Fruit fly (Drosophila melanogaster) whole organism, prepupa: Measurements from ENCODE around the gene CG8870.

Experiments used
- Blimp-1 ChIP-seq: fragments of 200-800 bp; sonication (Bioruptor generic); optimal IDR thresholded peaks from 3 replicates; lab custom pipeline; 2017; ENCODE audit warnings: missing biosample characterization, missing genetic modification characterization, mild to moderate bottlenecking, moderate library complexity, missing genetic modification reagents
- CG10631 ChIP-seq: fragments of 200-800 bp; sonication (Bioruptor generic); optimal IDR thresholded peaks from 2 replicates; lab custom pipeline; 2016; ENCODE audit warnings: missing biosample characterization, missing genetic modification characterization
- CG10669 ChIP-seq: fragments of 200-800 bp; sonication (Bioruptor generic); optimal IDR thresholded peaks from 3 replicates; lab custom pipeline; 2018; ENCODE audit warnings: missing biosample characterization, mild to moderate bottlenecking, missing genetic modification characterization, moderate library complexity
- CG11294 ChIP-seq: fragments of 200-800 bp; sonication (Bioruptor generic); IDR thresholded peaks from 2 replicates; pipeline ENCODE4 v1.3.6; 2022; ENCODE audit warnings: missing biosample characterization, missing genetic modification characterization
- CG11762 ChIP-seq: fragments of 200-800 bp; sonication (Bioruptor generic); optimal IDR thresholded peaks from 3 replicates; lab custom pipeline; 2016; ENCODE audit warnings: missing biosample characterization, missing genetic modification characterization; ENCODE audit not compliant: insufficient read depth
- CG11902 ChIP-seq: fragments of 200-800 bp; sonication (Bioruptor generic); optimal IDR thresholded peaks from 3 replicates; lab custom pipeline; 2016; ENCODE audit warnings: missing biosample characterization, missing genetic modification characterization
- CG15336 ChIP-seq: fragments of 200-800 bp; sonication (Bioruptor generic); IDR thresholded peaks from 2 replicates; pipeline ENCODE4 v1.3.6; 2022; ENCODE audit warnings: missing biosample characterization, missing genetic modification characterization
- CG1621 ChIP-seq: fragments of 200-800 bp; sonication (Bioruptor generic); optimal IDR thresholded peaks from 3 replicates; lab custom pipeline; 2018; ENCODE audit warnings: missing biosample characterization, mild to moderate bottlenecking, missing genetic modification characterization
- CG3032 ChIP-seq: fragments of 200-800 bp; optimal IDR thresholded peaks from 2 replicates; lab custom pipeline; 2019; ENCODE audit warnings: missing biosample characterization, mild to moderate bottlenecking, missing genetic modification characterization, moderate library complexity
- CG31627 ChIP-seq: fragments of 200-800 bp; sonication (Bioruptor generic); optimal IDR thresholded peaks from 3 replicates; lab custom pipeline; 2016; ENCODE audit warnings: missing biosample characterization, missing genetic modification characterization
- CG32006 ChIP-seq: fragments of 200-800 bp; sonication (Bioruptor generic); optimal IDR thresholded peaks from 3 replicates; lab custom pipeline; 2017; ENCODE audit warnings: missing biosample characterization, mild to moderate bottlenecking, missing genetic modification characterization
- CG34406 ChIP-seq: fragments of 200-800 bp; sonication (Bioruptor generic); optimal IDR thresholded peaks from 3 replicates; lab custom pipeline; 2016; ENCODE audit warnings: missing biosample characterization, missing genetic modification characterization
- CG3919 ChIP-seq: fragments of 200-800 bp; sonication (Bioruptor generic); optimal IDR thresholded peaks from 3 replicates; lab custom pipeline; 2016; ENCODE audit warnings: missing biosample characterization, missing genetic modification characterization
- CG6163 ChIP-seq: fragments of 200-800 bp; sonication (Bioruptor generic); IDR thresholded peaks from 3 replicates; pipeline ENCODE4 v1.3.6; 2022; ENCODE audit warnings: missing biosample characterization, missing genetic modification characterization
- CG6276 ChIP-seq: fragments of 200-800 bp; sonication (Bioruptor generic); optimal IDR thresholded peaks from 2 replicates; lab custom pipeline; 2017; ENCODE audit warnings: missing biosample characterization, mild to moderate bottlenecking, missing genetic modification characterization
- CG6792 ChIP-seq: fragments of 200-800 bp; sonication (Bioruptor generic); optimal IDR thresholded peaks from 3 replicates; lab custom pipeline; 2016; ENCODE audit warnings: missing biosample characterization, missing genetic modification characterization
- CG6808 ChIP-seq: fragments of 200-800 bp; sonication (Bioruptor generic); optimal IDR thresholded peaks from 3 replicates; lab custom pipeline; 2017; ENCODE audit warnings: missing biosample characterization, missing genetic modification characterization, mild to moderate bottlenecking, moderate library complexity, missing genetic modification reagents
- CG6854 ChIP-seq: fragments of 200-800 bp; sonication (Bioruptor generic); optimal IDR thresholded peaks from 2 replicates; lab custom pipeline; 2017; ENCODE audit warnings: missing biosample characterization, mild to moderate bottlenecking, missing genetic modification characterization
- CG7368 ChIP-seq: fragments of 200-800 bp; sonication (Bioruptor generic); optimal IDR thresholded peaks from 3 replicates; lab custom pipeline; 2016; ENCODE audit warnings: missing biosample characterization, missing genetic modification characterization
- CG8119 ChIP-seq: fragments of 200-800 bp; sonication (Bioruptor generic); IDR thresholded peaks from 3 replicates; pipeline ENCODE4 v1.3.6; 2022; ENCODE audit warnings: missing biosample characterization, missing genetic modification characterization
- CG8319 ChIP-seq: fragments of 200-800 bp; sonication (Bioruptor generic); optimal IDR thresholded peaks from 3 replicates; lab custom pipeline; 2016; ENCODE audit warnings: missing biosample characterization, missing genetic modification characterization
- CG8632 ChIP-seq: fragments of 200-800 bp; sonication (Bioruptor generic); optimal IDR thresholded peaks from 3 replicates; lab custom pipeline; 2016; ENCODE audit warnings: missing biosample characterization, missing genetic modification characterization
- CG9139 ChIP-seq: fragments of 200-800 bp; sonication (Bioruptor generic); optimal IDR thresholded peaks from 3 replicates; lab custom pipeline; 2017; ENCODE audit warnings: missing biosample characterization, mild to moderate bottlenecking, missing genetic modification characterization
- Eip75B ChIP-seq: fragments of 200-800 bp; sonication (Bioruptor generic); optimal IDR thresholded peaks from 3 replicates; lab custom pipeline; 2016; ENCODE audit warnings: missing biosample characterization, missing genetic modification characterization
- Eip78C ChIP-seq: fragments of 200-800 bp; sonication (Bioruptor generic); peaks from one replicate; lab custom pipeline; 2016; ENCODE audit warnings: missing biosample characterization, missing genetic modification characterization
- Eip93F ChIP-seq: fragments of 200-800 bp; sonication (Bioruptor generic); optimal IDR thresholded peaks from 2 replicates; lab custom pipeline; 2016; ENCODE audit warnings: missing biosample characterization, mild to moderate bottlenecking, missing genetic modification characterization
- Ets21C ChIP-seq: fragments of 200-800 bp; sonication (Bioruptor generic); optimal IDR thresholded peaks from 3 replicates; lab custom pipeline; 2016; ENCODE audit warnings: missing biosample characterization, missing genetic modification characterization
- Ets96B ChIP-seq: fragments of 200-800 bp; optimal IDR thresholded peaks from 2 replicates; lab custom pipeline; 2019; ENCODE audit warnings: missing biosample characterization, mild to moderate bottlenecking, missing genetic modification characterization, moderate library complexity
- Gug ChIP-seq: fragments of 200-800 bp; sonication (Bioruptor generic); IDR thresholded peaks from 2 replicates; pipeline ENCODE4 v1.3.6; 2022; ENCODE audit warnings: missing biosample characterization, missing genetic modification characterization
- Hr38 ChIP-seq: sonication (Bioruptor generic); optimal IDR thresholded peaks from 2 replicates; lab custom pipeline; 2016; ENCODE audit warnings: missing biosample characterization, missing genetic modification characterization
- Hr4 ChIP-seq: fragments of 200-800 bp; sonication (Bioruptor generic); optimal IDR thresholded peaks from 3 replicates; lab custom pipeline; 2016; ENCODE audit warnings: missing biosample characterization, missing genetic modification characterization
- Lpt ChIP-seq: fragments of 200-800 bp; sonication (Bioruptor generic); optimal IDR thresholded peaks from 3 replicates; lab custom pipeline; 2016; ENCODE audit warnings: missing biosample characterization, missing genetic modification characterization
- OdsH ChIP-seq: fragments of 200-800 bp; sonication (Bioruptor generic); optimal IDR thresholded peaks from 3 replicates; lab custom pipeline; 2016; ENCODE audit warnings: missing biosample characterization, missing genetic modification characterization
- Sox102F ChIP-seq: fragments of 200-800 bp; sonication (Bioruptor generic); optimal IDR thresholded peaks from 2 replicates; lab custom pipeline; 2016; ENCODE audit warnings: missing biosample characterization, mild to moderate bottlenecking, missing genetic modification characterization
- Sox14 ChIP-seq: fragments of 200-800 bp; sonication (Bioruptor generic); optimal IDR thresholded peaks from 3 replicates; lab custom pipeline; 2016; ENCODE audit warnings: missing biosample characterization, missing genetic modification characterization
- Sox15 ChIP-seq: fragments of 200-800 bp; sonication (Bioruptor generic); optimal IDR thresholded peaks from 3 replicates; lab custom pipeline; 2016; ENCODE audit warnings: missing biosample characterization, missing genetic modification characterization
- achi ChIP-seq: fragments of 200-800 bp; sonication (Bioruptor generic); optimal IDR thresholded peaks from 3 replicates; lab custom pipeline; 2016; ENCODE audit warnings: missing biosample characterization, missing genetic modification characterization
- acj6 ChIP-seq: fragments of 200-800 bp; sonication (Bioruptor generic); optimal IDR thresholded peaks from 3 replicates; lab custom pipeline; 2016; ENCODE audit warnings: missing biosample characterization, missing genetic modification characterization
- dac ChIP-seq: fragments of 200-800 bp; sonication (Bioruptor generic); optimal IDR thresholded peaks from 2 replicates; lab custom pipeline; 2017; ENCODE audit warnings: missing biosample characterization, mild to moderate bottlenecking, missing genetic modification characterization
- dsx ChIP-seq: fragments of 200-800 bp; optimal IDR thresholded peaks from 3 replicates; lab custom pipeline; 2019; ENCODE audit warnings: missing biosample characterization, mild to moderate bottlenecking, missing genetic modification characterization, moderate library complexity; ENCODE audit not compliant: poor library complexity, severe bottlenecking
- eg ChIP-seq: fragments of 200-800 bp; sonication (Bioruptor generic); IDR thresholded peaks from 3 replicates; pipeline ENCODE4 v1.3.6; 2022; ENCODE audit warnings: missing biosample characterization, missing genetic modification characterization
- fd59A ChIP-seq: fragments of 200-800 bp; sonication (Bioruptor generic); optimal IDR thresholded peaks from 2 replicates; lab custom pipeline; 2017; ENCODE audit warnings: missing biosample characterization, mild to moderate bottlenecking, missing genetic modification characterization, missing genetic modification reagents
- fd85E ChIP-seq: fragments of 200-800 bp; sonication (Bioruptor generic); optimal IDR thresholded peaks from 3 replicates; lab custom pipeline; 2016; ENCODE audit warnings: missing biosample characterization, missing genetic modification characterization
- fkh ChIP-seq: fragments of 200-800 bp; sonication (Bioruptor generic); optimal IDR thresholded peaks from 3 replicates; lab custom pipeline; 2017; ENCODE audit warnings: missing biosample characterization, mild to moderate bottlenecking, missing genetic modification characterization, moderate library complexity
- lz ChIP-seq: fragments of 200-800 bp; sonication (Bioruptor generic); optimal IDR thresholded peaks from 3 replicates; lab custom pipeline; 2016; ENCODE audit warnings: missing biosample characterization, missing genetic modification characterization
- pdm3 ChIP-seq: fragments of 200-800 bp; sonication (Bioruptor generic); optimal IDR thresholded peaks from 3 replicates; lab custom pipeline; 2016; ENCODE audit warnings: missing biosample characterization, missing genetic modification characterization
- ss ChIP-seq, 2 experiments: fragments of 200-800 bp; sonication (Bioruptor generic); optimal IDR thresholded peaks; 2 replicates in 1 of 2; 3 replicates in 1 of 2; lab custom pipeline; 2017 to 2018; ENCODE audit warnings: mild to moderate bottlenecking in 2 of 2, missing biosample characterization in 2 of 2, missing genetic modification characterization in 2 of 2, moderate library complexity in 1 of 2
- svp ChIP-seq: fragments of 200-800 bp; sonication (Bioruptor generic); peaks from one replicate; lab custom pipeline; 2016; ENCODE audit warnings: missing biosample characterization, missing genetic modification characterization
- vri ChIP-seq: fragments of 200-800 bp; sonication (Bioruptor generic); optimal IDR thresholded peaks from 3 replicates; lab custom pipeline; 2016; ENCODE audit warnings: missing biosample characterization, mild to moderate bottlenecking, missing genetic modification characterization

The CG8870 gene

dm6 chr3R:13364175-13365174, 15.2 kb upstream of the CG8870 start, which contains the start of gene Dic1:
TSS of gene Dic1 (plus strand) at chr3R:13364938.
- TF ChIP-seq CG31627 (GFP tag; lab: Kevin White, UChicago) (peak; percentile 96), Eip93F (GFP tag; lab: Kevin White, UChicago) (peak; percentile 89), Sox15 (peak; percentile 96), CG34406 (GFP tag; lab: Kevin White, UChicago) (peak; percentile 98), OdsH (GFP tag; lab: Kevin White, UChicago) (peak; percentile 98), CG8319 (GFP tag; lab: Kevin White, UChicago) (peak; percentile 97), CG8632 (peak; percentile 98), vri (GFP tag; lab: Kevin White, UChicago) (peak; percentile 87), acj6 (GFP tag; lab: Kevin White, UChicago) (peak; percentile 98), CG3919 (GFP tag; lab: Kevin White, UChicago) (peak; percentile 98), CG32006 (GFP tag; lab: Kevin White, UChicago) (peak; percentile 99), Hr38 (GFP tag; lab: Kevin White, UChicago) (peak; percentile 26), achi (GFP tag; lab: Kevin White, UChicago) (peak; percentile 97), Lpt (GFP tag; lab: Kevin White, UChicago) (peak; percentile 98), Gug (GFP tag; lab: Robert Waterston, UW) (peak; percentile 87), Eip78C (peak; percentile 100), CG11762 (peak; percentile 98), CG6854 (peak; percentile 96), Hr4 (GFP tag; lab: Kevin White, UChicago) (peak; percentile 98), Sox102F (GFP tag; lab: Kevin White, UChicago) (peak; percentile 97), CG8119 (peak; percentile 96), CG6808 (peak; percentile 95), Eip75B (GFP tag; lab: Kevin White, UChicago) (peak; percentile 97), fkh (GFP tag; lab: Kevin White, UChicago) (peak; percentile 66), CG1621 (tag; lab: Kevin White, UChicago) (peak; percentile 79), CG6276 (GFP tag; lab: Kevin White, UChicago) (peak; percentile 98), CG9139 (peak; percentile 90), svp (GFP tag; lab: Kevin White, UChicago) (peak; percentile 100), dac (peak; percentile 95), pdm3 (GFP tag; lab: Kevin White, UChicago) (peak; percentile 97), dsx (GFP tag; lab: Kevin White, UChicago) (peak; percentile 85), CG10669 (GFP tag; lab: Kevin White, UChicago) (peak; percentile 96), CG7368 (GFP tag; lab: Kevin White, UChicago) (peak; percentile 92), Ets96B (tag; lab: Kevin White, UChicago) (peak; percentile 95), CG6163 (GFP tag; lab: Robert Waterston, UW) (peak; percentile 92), lz (peak; percentile 97), eg (GFP tag; lab: Robert Waterston, UW) (peak; percentile 93), Ets21C (GFP tag; lab: Kevin White, UChicago) (peak; percentile 93), CG6792 (GFP tag; lab: Kevin White, UChicago) (peak; percentile 96), fd59A (GFP tag; lab: Kevin White, UChicago) (peak; percentile 92), CG11294 (peak; percentile 85; the same call in 1 of the 2 replicates), CG11902 (GFP tag; lab: Kevin White, UChicago) (peak; percentile 95), ss (GFP tag; optimal IDR thresholded peaks at IDR 0.05; lab: Kevin White, UChicago) (peak; percentile 83 to 93), Sox14 (peak; percentile 96), Blimp-1 (peak; percentile 94), CG10631 (GFP tag; lab: Kevin White, UChicago) (peak; percentile 96), fd85E (GFP tag; lab: Kevin White, UChicago) (peak; percentile 85), CG15336 (peak; percentile 96), CG3032 (tag; lab: Kevin White, UChicago) (peak; percentile 94)
